Fruit fly (Drosophila melanogaster) whole organism, embryonic: Measurements from ENCODE around the gene CG14401.

Experiments
- Adf1 ChIP-seq: fragments of 200-800 bp; sonication (Bioruptor generic); IDR thresholded peaks from 2 replicates; pipeline ENCODE4 v1.3.6; 2022; ENCODE audit warnings: missing biosample characterization, missing genetic modification characterization
- CG10979 ChIP-seq: fragments of 200-800 bp; sonication (Bioruptor generic); optimal IDR thresholded peaks from 2 replicates; lab custom pipeline; 2018; ENCODE audit warnings: missing biosample characterization, mild to moderate bottlenecking, missing genetic modification characterization, moderate library complexity
- CG12769 ChIP-seq: fragments of 200-800 bp; sonication (Bioruptor generic); optimal IDR thresholded peaks from 2 replicates; lab custom pipeline; 2019; ENCODE audit warnings: missing biosample characterization, mild to moderate bottlenecking, missing genetic modification characterization, moderate library complexity
- CG13894 ChIP-seq: fragments of 200-800 bp; sonication (Bioruptor generic); optimal IDR thresholded peaks from 3 replicates; lab custom pipeline; 2018; ENCODE audit warnings: missing biosample characterization, mild to moderate bottlenecking, missing genetic modification characterization, moderate library complexity
- CG16815 ChIP-seq: fragments of 200-800 bp; sonication (Bioruptor generic); optimal IDR thresholded peaks from 3 replicates; lab custom pipeline; 2017; ENCODE audit warnings: missing biosample characterization, mild to moderate bottlenecking, missing genetic modification characterization
- CG2199 ChIP-seq: fragments of 200-800 bp; sonication (Bioruptor generic); IDR thresholded peaks from 3 replicates; pipeline ENCODE4 v1.3.6; 2022; ENCODE audit warnings: missing biosample characterization, missing genetic modification characterization
- CG2678 ChIP-seq: fragments of 200-800 bp; sonication (Bioruptor generic); optimal IDR thresholded peaks from 3 replicates; lab custom pipeline; 2019; ENCODE audit warnings: missing biosample characterization, mild to moderate bottlenecking, missing genetic modification characterization, moderate library complexity
- CG32772 ChIP-seq: fragments of 200-800 bp; sonication (Bioruptor generic); IDR thresholded peaks from 2 replicates; pipeline ENCODE4 v1.3.6; 2022; ENCODE audit warnings: missing biosample characterization, missing genetic modification characterization
- CG7556 ChIP-seq: fragments of 200-800 bp; sonication (Bioruptor generic); optimal IDR thresholded peaks from 2 replicates; lab custom pipeline; 2017; ENCODE audit warnings: missing biosample characterization, mild to moderate bottlenecking, missing genetic modification characterization
- CG7963 ChIP-seq: fragments of 200-800 bp; sonication (Bioruptor generic); IDR thresholded peaks from 3 replicates; pipeline ENCODE4 v1.3.6; 2022; ENCODE audit warnings: missing biosample characterization, missing genetic modification characterization; ENCODE audit not compliant: partially characterized antibody
- D19A ChIP-seq: fragments of 200-800 bp; optimal IDR thresholded peaks from 3 replicates; lab custom pipeline; 2019; ENCODE audit warnings: missing biosample characterization, mild to moderate bottlenecking, missing genetic modification characterization, moderate library complexity
- H2.0 ChIP-seq: fragments of 200-800 bp; sonication (Bioruptor generic); IDR thresholded peaks from 2 replicates; pipeline ENCODE4 v1.3.6; 2022; ENCODE audit warnings: missing biosample characterization, missing genetic modification characterization
- HLH4C ChIP-seq: fragments of 200-800 bp; sonication (Bioruptor generic); IDR thresholded peaks from 3 replicates; pipeline ENCODE4 v1.3.6; 2022; ENCODE audit warnings: missing biosample characterization, missing genetic modification characterization; ENCODE audit not compliant: partially characterized antibody
- HLHmδ ChIP-seq: fragments of 200-800 bp; sonication (Bioruptor generic); optimal IDR thresholded peaks from 2 replicates; lab custom pipeline; 2018; ENCODE audit warnings: missing biosample characterization, mild to moderate bottlenecking, missing genetic modification characterization, moderate library complexity
- Hmr ChIP-seq: fragments of 200-800 bp; sonication (Bioruptor generic); optimal IDR thresholded peaks from 3 replicates; lab custom pipeline; 2017; ENCODE audit warnings: mild to moderate bottlenecking, missing biosample characterization, missing genetic modification reagents, missing genetic modification characterization
- Hr51 ChIP-seq, 2 experiments: fragments of 200-800 bp; sonication (Bioruptor generic); optimal IDR thresholded peaks; 2 replicates in 1 of 2; 3 replicates in 1 of 2; lab custom pipeline; 2016 to 2018; ENCODE audit warnings: missing biosample characterization in 2 of 2, missing genetic modification characterization in 2 of 2, mild to moderate bottlenecking in 1 of 2, moderate library complexity in 1 of 2
- Meics ChIP-seq: fragments of 200-800 bp; sonication (Bioruptor generic); optimal IDR thresholded peaks from 2 replicates; lab custom pipeline; 2017; ENCODE audit warnings: missing biosample characterization, mild to moderate bottlenecking, missing genetic modification characterization
- Side ChIP-seq: fragments of 200-800 bp; sonication (Bioruptor generic); optimal IDR thresholded peaks from 2 replicates; lab custom pipeline; 2016; ENCODE audit warnings: missing biosample characterization, missing genetic modification characterization
- Stat92E ChIP-seq, 3 experiments: fragments of >200 bp in 2 of 3; fragments of 200-800 bp in 1 of 3; sonication (Bioruptor generic) in 1 of 3; optimal IDR thresholded peaks; 2 replicates each; lab custom pipeline; 2017 to 2019; ENCODE audit warnings: missing biosample characterization in 3 of 3, missing genetic modification characterization in 3 of 3, mild to moderate bottlenecking in 1 of 3, moderate library complexity in 1 of 3
- amos ChIP-seq: fragments of 200-800 bp; sonication (Bioruptor generic); IDR thresholded peaks from 2 replicates; pipeline ENCODE4 v1.3.6; 2022; ENCODE audit warnings: missing biosample characterization, missing genetic modification characterization; ENCODE audit not compliant: partially characterized antibody
- cato ChIP-seq: fragments of 200-800 bp; sonication (Bioruptor generic); optimal IDR thresholded peaks from 2 replicates; lab custom pipeline; 2016; ENCODE audit warnings: missing biosample characterization, missing genetic modification characterization, borderline replicate concordance
- chinmo ChIP-seq: fragments of 200-800 bp; sonication (Bioruptor generic); IDR thresholded peaks from 4 replicates; pipeline ENCODE4 v1.3.6; 2022; ENCODE audit warnings: missing biosample characterization, missing genetic modification characterization; ENCODE audit not compliant: partially characterized antibody
- croc ChIP-seq: fragments of 200-800 bp; sonication (Bioruptor generic); conservative IDR thresholded peaks from 3 replicates; pipeline ENCODE4 v1.3.6; 2022; ENCODE audit warnings: missing biosample characterization, missing genetic modification characterization
- eve ChIP-seq, 2 experiments: fragments of >200 bp; optimal IDR thresholded peaks; 2 replicates each; lab custom pipeline; 2017; ENCODE audit warnings: missing biosample characterization in 2 of 2, missing genetic modification characterization in 2 of 2
- gsb ChIP-seq: fragments of 200-800 bp; sonication (Bioruptor generic); IDR thresholded peaks from 2 replicates; pipeline ENCODE4 v1.3.6; 2022; ENCODE audit warnings: missing biosample characterization, missing genetic modification characterization
- hkb ChIP-seq, 2 experiments: fragments of 200-800 bp in 1 of 2; fragments of >200 bp in 1 of 2; sonication (Bioruptor generic) in 1 of 2; IDR thresholded peaks in 1 of 2; optimal IDR thresholded peaks in 1 of 2; 2 replicates each; pipeline versions ENCODE4 v1.3.6 to Lab custom; 2017 to 2022; ENCODE audit warnings: missing biosample characterization in 1 of 2, missing genetic modification characterization in 1 of 2
- kay ChIP-seq: fragments of 200-800 bp; sonication (Bioruptor generic); optimal IDR thresholded peaks from 2 replicates; lab custom pipeline; 2016; ENCODE audit warnings: missing biosample characterization, missing genetic modification characterization
- p53 ChIP-seq: fragments of 200-800 bp; sonication (Bioruptor generic); optimal IDR thresholded peaks from 2 replicates; lab custom pipeline; 2016; ENCODE audit warnings: missing biosample characterization, missing genetic modification characterization
- repo ChIP-seq: fragments of 200-800 bp; sonication (Bioruptor generic); optimal IDR thresholded peaks from 2 replicates; lab custom pipeline; 2016; ENCODE audit warnings: missing biosample characterization, missing genetic modification characterization
- sd ChIP-seq: fragments of 200-800 bp; sonication (Bioruptor generic); optimal IDR thresholded peaks from 3 replicates; lab custom pipeline; 2018; ENCODE audit warnings: missing biosample characterization, mild to moderate bottlenecking, missing genetic modification characterization, moderate library complexity
- slbo ChIP-seq: fragments of 200-800 bp; sonication (Bioruptor generic); IDR thresholded peaks from 2 replicates; pipeline ENCODE4 v1.3.6; 2022; ENCODE audit warnings: missing biosample characterization, missing genetic modification characterization
- sob ChIP-seq: fragments of 200-800 bp; sonication (Bioruptor generic); IDR thresholded peaks from 2 replicates; pipeline ENCODE4 v1.3.6; 2022; ENCODE audit warnings: missing biosample characterization, missing genetic modification characterization
- sr ChIP-seq: fragments of 200-800 bp; sonication (Bioruptor generic); IDR thresholded peaks from 3 replicates; pipeline ENCODE4 v1.3.6; 2022; ENCODE audit warnings: missing biosample characterization, missing genetic modification characterization
- stwl ChIP-seq: fragments of 200-800 bp; sonication (Bioruptor generic); optimal IDR thresholded peaks from 3 replicates; lab custom pipeline; 2018; ENCODE audit warnings: missing biosample characterization, mild to moderate bottlenecking, missing genetic modification characterization, moderate library complexity
- tup ChIP-seq: fragments of 200-800 bp; sonication (Bioruptor generic); optimal IDR thresholded peaks from 2 replicates; lab custom pipeline; 2016; ENCODE audit warnings: missing biosample characterization, mild to moderate bottlenecking, missing genetic modification characterization, moderate library complexity
- z ChIP-seq: fragments of 200-800 bp; sonication (Bioruptor generic); IDR thresholded peaks from 3 replicates; pipeline ENCODE4 v1.3.6; 2022; ENCODE audit warnings: missing biosample characterization, missing genetic modification characterization

The CG14401 gene

DNA sequence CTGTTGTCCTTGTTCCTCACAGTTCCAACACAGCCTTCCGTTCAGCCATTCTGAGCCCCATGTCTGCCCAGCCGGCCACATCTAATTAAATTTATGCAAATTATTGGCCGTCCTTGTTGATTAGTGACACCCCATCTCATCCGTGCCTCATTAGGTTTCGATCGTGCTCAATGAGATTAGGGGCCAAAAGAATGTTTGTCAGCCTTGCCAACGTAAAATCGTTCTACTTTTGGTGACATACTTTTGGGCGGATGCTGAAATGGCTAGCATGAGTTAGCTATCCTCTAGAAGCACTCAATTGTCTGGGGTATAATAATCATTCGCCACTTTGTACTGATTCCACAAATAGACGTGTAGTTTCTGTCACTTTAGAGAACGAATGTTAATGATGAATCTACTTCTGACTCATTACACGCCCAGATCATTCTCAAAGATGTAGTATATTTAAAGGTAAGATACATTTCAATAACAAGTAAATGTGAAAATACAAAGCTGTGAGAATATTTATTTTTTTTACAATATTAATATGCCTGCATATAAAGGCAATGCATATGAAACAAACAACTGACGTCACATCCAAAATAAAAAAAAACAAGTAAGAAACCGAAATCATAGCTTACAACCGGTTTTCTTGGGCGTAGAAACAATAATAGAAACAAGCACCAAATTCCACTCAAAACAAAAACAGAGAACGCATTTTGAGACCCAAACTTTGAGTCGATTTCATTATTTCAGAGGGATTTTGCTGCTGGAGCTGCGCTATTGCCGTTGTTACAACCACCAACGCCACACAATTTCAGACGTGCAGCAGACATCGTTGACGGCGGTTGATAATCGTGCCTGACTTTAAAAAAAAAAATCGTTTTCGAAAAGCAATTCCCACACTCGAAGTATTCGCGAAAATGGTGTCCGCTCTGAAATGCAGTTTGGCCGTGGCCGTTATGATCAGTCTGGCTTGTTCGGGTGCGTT lies 11.0 kb upstream of the CG14401 start, which contains the start of gene bero (continued):
- TF ChIP-seq CG2199 (GFP tag; lab: Robert Waterston, UW) (peak; percentile 65; the same call in 2 of the 3 replicates), Side (GFP tag; lab: Kevin White, UChicago) (peak; percentile 22), CG32772 (GFP tag; lab: Robert Waterston, UW) (no peak), stwl (tag; lab: Kevin White, UChicago) (peak; percentile 19), tup (no peak), repo (GFP tag; lab: Kevin White, UChicago) (no peak), p53 (no peak), HLH4C (GFP tag; lab: Robert Waterston, UW) (0 out of 3 replicates have a peak, but pooled peaks have one; percentile 18), eve (GFP tag; optimal IDR thresholded peaks at IDR 0.05; lab: Kevin White, UChicago) (peak in 1 of 2 experiments; percentile 76), Hmr (GFP tag; lab: Kevin White, UChicago) (no peak), Stat92E (GFP tag; optimal IDR thresholded peaks at IDR 0.05; lab: Kevin White, UChicago) (peak in 1 of 3 experiments; percentile 20), Adf1 (GFP tag; lab: Robert Waterston, UW) (0 out of 2 replicates have a peak, but pooled peaks have one; percentile 14), slbo (peak; percentile 36; the same call in 1 of the 2 replicates), amos (GFP tag; lab: Robert Waterston, UW) (peak; percentile 41; the same call in 1 of the 2 replicates), chinmo (GFP tag; lab: Robert Waterston, UW) (peak; percentile 76; the same call in 2 of the 4 replicates), kay (GFP tag; lab: Kevin White, UChicago) (peak; percentile 12), sd (tag; lab: Kevin White, UChicago) (peak; percentile 72), CG16815 (GFP tag; lab: Kevin White, UChicago) (no peak), CG10979 (no peak), CG12769 (tag; lab: Kevin White, UChicago) (peak; percentile 52), HLHmδ (peak; percentile 7), CG13894 (peak; percentile 33), gsb (GFP tag; lab: Robert Waterston, UW) (no peak), H2.0 (GFP tag; lab: Robert Waterston, UW) (0 out of 2 replicates have a peak, but pooled peaks have one; percentile 7), cato (GFP tag; lab: Kevin White, UChicago) (no peak), CG7556 (GFP tag; lab: Kevin White, UChicago) (no peak), hkb (optimal IDR thresholded peaks at IDR 0.05; lab: Kevin White, UChicago) (no peak), hkb (GFP tag; IDR thresholded peaks at IDR 0.05; lab: Robert Waterston, UW) (0 out of 2 replicates have a peak, but pooled peaks have one; percentile 15), croc (GFP tag; lab: Robert Waterston, UW) (no peak), CG7963 (GFP tag; lab: Robert Waterston, UW) (0 out of 3 replicates have a peak, but pooled peaks have one; percentile 46), sr (GFP tag; lab: Robert Waterston, UW) (peak; percentile 38; the same call in 1 of the 3 replicates), Hr51 (GFP tag; optimal IDR thresholded peaks at IDR 0.05; lab: Kevin White, UChicago) (peak in 1 of 2 experiments; percentile 13), D19A (tag; lab: Kevin White, UChicago) (peak; percentile 19), Meics (GFP tag; lab: Kevin White, UChicago) (peak; percentile 17), z (peak; percentile 95), sob (peak; percentile 17; the same call in 1 of the 2 replicates), CG2678 (no peak)
